Fruit fly (Drosophila melanogaster) whole organism, embryonic: ENCODE data around the gene Mst85C.

Source experiments
- Ada2b ChIP-seq: fragments of 200-800 bp; sonication (Bioruptor generic); IDR thresholded peaks from 2 replicates; pipeline ENCODE4 v1.3.6; 2022; ENCODE audit warnings: missing biosample characterization, missing genetic modification characterization
- Awh ChIP-seq: fragments of 200-800 bp; sonication (Bioruptor generic); IDR thresholded peaks from 2 replicates; pipeline ENCODE4, ENCODE4 v1.3.6; 2022; ENCODE audit warnings: missing biosample characterization, missing genetic modification characterization
- CG10979 ChIP-seq: fragments of 200-800 bp; sonication (Bioruptor generic); optimal IDR thresholded peaks from 2 replicates; lab custom pipeline; 2018; ENCODE audit warnings: missing biosample characterization, mild to moderate bottlenecking, missing genetic modification characterization, moderate library complexity
- CG12071 ChIP-seq: fragments of 200-800 bp; sonication (Bioruptor generic); optimal IDR thresholded peaks from 3 replicates; lab custom pipeline; 2018; ENCODE audit warnings: missing biosample characterization, mild to moderate bottlenecking, missing genetic modification characterization
- CG12155 ChIP-seq: fragments of 200-800 bp; sonication (Bioruptor generic); optimal IDR thresholded peaks from 3 replicates; lab custom pipeline; 2016; ENCODE audit warnings: missing biosample characterization, missing genetic modification characterization
- CG13424 ChIP-seq: fragments of 200-800 bp; sonication (Bioruptor generic); optimal IDR thresholded peaks from 2 replicates; lab custom pipeline; 2019; ENCODE audit warnings: missing biosample characterization, mild to moderate bottlenecking, missing genetic modification characterization, moderate library complexity
- CG15269 ChIP-seq: fragments of 200-800 bp; sonication (Bioruptor generic); optimal IDR thresholded peaks from 2 replicates; lab custom pipeline; 2018; ENCODE audit warnings: missing biosample characterization, mild to moderate bottlenecking, missing genetic modification characterization, moderate library complexity
- CG17568 ChIP-seq: fragments of 200-800 bp; sonication (Bioruptor generic); optimal IDR thresholded peaks from 2 replicates; lab custom pipeline; 2018; ENCODE audit warnings: missing biosample characterization, mild to moderate bottlenecking, missing genetic modification characterization, moderate library complexity
- CG18599 ChIP-seq: fragments of 200-800 bp; sonication (Bioruptor generic); optimal IDR thresholded peaks from 3 replicates; lab custom pipeline; 2017; ENCODE audit warnings: missing biosample characterization, missing genetic modification characterization, mild to moderate bottlenecking, moderate library complexity, missing genetic modification reagents
- CG2120 ChIP-seq: fragments of 200-800 bp; sonication (Bioruptor generic); optimal IDR thresholded peaks from 3 replicates; lab custom pipeline; 2016; ENCODE audit warnings: missing biosample characterization, missing genetic modification characterization
- CG3065 ChIP-seq: fragments of 200-800 bp; sonication (Bioruptor generic); optimal IDR thresholded peaks from 2 replicates; lab custom pipeline; 2016; ENCODE audit warnings: missing biosample characterization, missing genetic modification characterization
- CG31224 ChIP-seq: fragments of 200-800 bp; sonication (Bioruptor generic); IDR thresholded peaks from 2 replicates; pipeline ENCODE4 v1.3.6; 2022; ENCODE audit warnings: missing biosample characterization, missing genetic modification characterization
- CG33213 ChIP-seq: fragments of 200-800 bp; sonication (Bioruptor generic); optimal IDR thresholded peaks from 3 replicates; lab custom pipeline; 2016; ENCODE audit warnings: missing biosample characterization, missing genetic modification characterization
- CG43689 ChIP-seq: fragments of 200-800 bp; sonication (Bioruptor generic); IDR thresholded peaks from 2 replicates; pipeline ENCODE4 v1.3.6; 2022; ENCODE audit warnings: missing biosample characterization, missing genetic modification characterization
- CG4404 ChIP-seq: fragments of 200-800 bp; sonication (Bioruptor generic); IDR thresholded peaks from 2 replicates; pipeline ENCODE4 v1.3.6; 2022; ENCODE audit warnings: missing biosample characterization, missing genetic modification characterization
- CG4424 ChIP-seq: fragments of 200-800 bp; sonication (Bioruptor generic); optimal IDR thresholded peaks from 3 replicates; lab custom pipeline; 2016; ENCODE audit warnings: missing biosample characterization, missing genetic modification characterization
- CG5953 ChIP-seq: fragments of 200-800 bp; sonication (Bioruptor generic); IDR thresholded peaks from 2 replicates; pipeline ENCODE4 v1.3.6; 2022; ENCODE audit warnings: missing biosample characterization, missing genetic modification characterization
- CG7928 ChIP-seq: fragments of 200-800 bp; sonication (Bioruptor generic); optimal IDR thresholded peaks from 2 replicates; lab custom pipeline; 2017; ENCODE audit warnings: missing biosample characterization, mild to moderate bottlenecking, missing genetic modification characterization
- CG8478 ChIP-seq: fragments of >200 bp; optimal IDR thresholded peaks from 2 replicates; lab custom pipeline; 2018
- CkIIα-i1 ChIP-seq: fragments of 200-800 bp; sonication (Bioruptor generic); IDR thresholded peaks from 2 replicates; pipeline ENCODE4 v1.3.6; 2022; ENCODE audit warnings: missing biosample characterization, missing genetic modification characterization
- Dad ChIP-seq: fragments of 200-800 bp; sonication (Bioruptor generic); optimal IDR thresholded peaks from 3 replicates; lab custom pipeline; 2016; ENCODE audit warnings: missing biosample characterization, missing genetic modification characterization
- Dek ChIP-seq: fragments of 200-800 bp; sonication (Bioruptor generic); optimal IDR thresholded peaks from 3 replicates; lab custom pipeline; 2019; ENCODE audit warnings: missing biosample characterization, mild to moderate bottlenecking, missing genetic modification characterization, moderate library complexity
- E2f2 ChIP-seq: fragments of 200-800 bp; sonication (Bioruptor generic); IDR thresholded peaks from 2 replicates; pipeline ENCODE4 v1.3.6; 2022; ENCODE audit warnings: missing biosample characterization, missing genetic modification characterization
- ERR ChIP-seq: fragments of 200-800 bp; sonication (Bioruptor generic); optimal IDR thresholded peaks from 2 replicates; lab custom pipeline; 2016; ENCODE audit warnings: missing biosample characterization, missing genetic modification characterization
- Eip74EF ChIP-seq, 2 experiments: fragments of 200-800 bp in 1 of 2; fragments of >200 bp in 1 of 2; sonication (Bioruptor generic) in 1 of 2; optimal IDR thresholded peaks; 2 replicates each; lab custom pipeline; 2017 to 2019; ENCODE audit warnings: missing biosample characterization in 2 of 2, missing genetic modification characterization in 2 of 2, mild to moderate bottlenecking in 1 of 2, moderate library complexity in 1 of 2
- Fer1 ChIP-seq: fragments of 200-800 bp; sonication (Bioruptor generic); optimal IDR thresholded peaks from 2 replicates; lab custom pipeline; 2017; ENCODE audit warnings: missing biosample characterization, mild to moderate bottlenecking, missing genetic modification characterization
- Fer2 ChIP-seq: fragments of 200-800 bp; sonication (Bioruptor generic); optimal IDR thresholded peaks from 2 replicates; lab custom pipeline; 2018; ENCODE audit warnings: missing biosample characterization, mild to moderate bottlenecking, missing genetic modification characterization, moderate library complexity
- GATAe ChIP-seq: fragments of 200-800 bp; sonication (Bioruptor generic); conservative IDR thresholded peaks from 2 replicates; pipeline ENCODE4 v1.3.6; 2022; ENCODE audit warnings: missing biosample characterization, missing genetic modification characterization
- H15 ChIP-seq: fragments of 200-800 bp; sonication (Bioruptor generic); IDR thresholded peaks from 3 replicates; pipeline ENCODE4 v1.3.6; 2022; ENCODE audit warnings: missing biosample characterization, missing genetic modification characterization
- HmgD ChIP-seq: fragments of 200-800 bp; sonication (Bioruptor generic); optimal IDR thresholded peaks from 3 replicates; lab custom pipeline; 2016; ENCODE audit warnings: missing biosample characterization, missing genetic modification characterization
- Lhr ChIP-seq: fragments of 200-800 bp; sonication (Bioruptor generic); optimal IDR thresholded peaks from 3 replicates; lab custom pipeline; 2017; ENCODE audit warnings: mild to moderate bottlenecking, missing biosample characterization, missing genetic modification reagents, missing genetic modification characterization
- NC2α ChIP-seq: fragments of 200-800 bp; sonication (Bioruptor generic); optimal IDR thresholded peaks from 2 replicates; lab custom pipeline; 2016; ENCODE audit warnings: missing biosample characterization, missing genetic modification characterization
- Side ChIP-seq: fragments of 200-800 bp; sonication (Bioruptor generic); optimal IDR thresholded peaks from 2 replicates; lab custom pipeline; 2016; ENCODE audit warnings: missing biosample characterization, missing genetic modification characterization
- YL-1 ChIP-seq: fragments of 200-800 bp; sonication (Bioruptor generic); optimal IDR thresholded peaks from 3 replicates; lab custom pipeline; 2017; ENCODE audit warnings: missing biosample characterization, mild to moderate bottlenecking, missing genetic modification characterization
- chm ChIP-seq: fragments of 200-800 bp; sonication (Bioruptor generic); IDR thresholded peaks from 2 replicates; pipeline ENCODE4 v1.3.6; 2022; ENCODE audit warnings: missing biosample characterization, missing genetic modification characterization
- dmrt11E ChIP-seq: fragments of 200-800 bp; sonication (Bioruptor generic); optimal IDR thresholded peaks from 3 replicates; lab custom pipeline; 2018; ENCODE audit warnings: missing biosample characterization, mild to moderate bottlenecking, missing genetic modification characterization, moderate library complexity
- fd102C ChIP-seq: fragments of 200-800 bp; sonication (Bioruptor generic); optimal IDR thresholded peaks from 2 replicates; lab custom pipeline; 2018; ENCODE audit warnings: missing biosample characterization, mild to moderate bottlenecking, missing genetic modification characterization, moderate library complexity
- gem ChIP-seq: fragments of 200-800 bp; sonication (Bioruptor generic); optimal IDR thresholded peaks from 2 replicates; lab custom pipeline; 2019; ENCODE audit warnings: missing biosample characterization, mild to moderate bottlenecking, missing genetic modification characterization, moderate library complexity
- grn ChIP-seq: fragments of 200-800 bp; sonication (Bioruptor generic); optimal IDR thresholded peaks from 3 replicates; lab custom pipeline; 2017; ENCODE audit warnings: missing biosample characterization, missing genetic modification characterization
- kah ChIP-seq: fragments of 200-800 bp; sonication (Bioruptor generic); optimal IDR thresholded peaks from 2 replicates; lab custom pipeline; 2018; ENCODE audit warnings: missing biosample characterization, mild to moderate bottlenecking, missing genetic modification characterization
- lilli ChIP-seq: fragments of 200-800 bp; sonication (Bioruptor generic); optimal IDR thresholded peaks from 3 replicates; lab custom pipeline; 2016; ENCODE audit warnings: missing biosample characterization, missing genetic modification characterization
- mld ChIP-seq: fragments of 200-800 bp; sonication (Bioruptor generic); IDR thresholded peaks from 3 replicates; pipeline ENCODE4 v1.3.6; 2022; ENCODE audit warnings: missing biosample characterization, missing genetic modification characterization; ENCODE audit not compliant: partially characterized antibody
- nau ChIP-seq: fragments of 200-800 bp; sonication (Bioruptor generic); optimal IDR thresholded peaks from 3 replicates; lab custom pipeline; 2017; ENCODE audit warnings: missing biosample characterization, mild to moderate bottlenecking, missing genetic modification characterization, missing genetic modification reagents
- otp ChIP-seq: fragments of 200-800 bp; sonication (Bioruptor generic); IDR thresholded peaks from 3 replicates; pipeline ENCODE4, ENCODE4 v1.3.6; 2022; ENCODE audit warnings: missing biosample characterization, missing genetic modification characterization
- p53 ChIP-seq: fragments of 200-800 bp; sonication (Bioruptor generic); optimal IDR thresholded peaks from 2 replicates; lab custom pipeline; 2016; ENCODE audit warnings: missing biosample characterization, missing genetic modification characterization
- pb ChIP-seq: fragments of 200-800 bp; sonication (Bioruptor generic); optimal IDR thresholded peaks from 3 replicates; lab custom pipeline; 2016; ENCODE audit warnings: missing biosample characterization, missing genetic modification characterization
- slp2 ChIP-seq: fragments of 200-800 bp; sonication (Bioruptor generic); optimal IDR thresholded peaks from 2 replicates; lab custom pipeline; 2016; ENCODE audit warnings: missing biosample characterization, missing genetic modification characterization
- sob ChIP-seq: fragments of 200-800 bp; sonication (Bioruptor generic); IDR thresholded peaks from 2 replicates; pipeline ENCODE4 v1.3.6; 2022; ENCODE audit warnings: missing biosample characterization, missing genetic modification characterization
- tio ChIP-seq: fragments of 200-800 bp; sonication (Bioruptor generic); optimal IDR thresholded peaks from 2 replicates; lab custom pipeline; 2017; ENCODE audit warnings: missing biosample characterization, missing genetic modification characterization, inconsistent platforms
- ttk ChIP-seq: fragments of 200-800 bp; sonication (Bioruptor generic); IDR thresholded peaks from 2 replicates; pipeline ENCODE4 v2.1.2; 2022; ENCODE audit warnings: missing biosample characterization, missing genetic modification characterization
- wdn ChIP-seq: fragments of 200-800 bp; sonication (Bioruptor generic); IDR thresholded peaks from 2 replicates; pipeline ENCODE4 v1.3.6; 2022; ENCODE audit warnings: missing biosample characterization, missing genetic modification characterization
- zen2 ChIP-seq: fragments of 200-800 bp; sonication (Bioruptor generic); IDR thresholded peaks from 3 replicates; pipeline ENCODE4 v1.3.6; 2022; ENCODE audit warnings: missing biosample characterization, missing genetic modification characterization; ENCODE audit not compliant: partially characterized antibody

The Mst85C gene

DNA sequence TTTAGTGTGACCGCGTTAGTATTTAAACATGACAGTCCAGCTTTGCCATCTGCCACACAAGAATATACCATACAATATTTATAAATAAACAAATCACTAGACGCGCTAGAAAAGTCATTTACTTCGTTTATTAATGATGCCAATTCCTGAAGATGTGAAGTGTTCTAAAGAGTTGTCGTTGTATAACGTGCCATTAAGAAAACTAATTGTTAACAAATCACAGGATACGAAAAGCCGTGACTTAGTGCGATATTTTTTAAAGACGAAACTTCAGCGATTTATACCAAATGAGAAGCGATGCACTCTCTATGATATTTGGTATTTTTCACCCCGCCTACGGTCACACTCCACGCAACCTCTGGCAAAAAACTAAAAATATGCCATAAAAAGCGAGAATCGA is 9.0 kb upstream of the Mst85C start, which contains the start of gene neur (continued):
- TF ChIP-seq CG31224 (GFP tag; lab: Robert Waterston, UW), result no peak
- no peak for TF ChIP-seq Fer2 (tag; lab: Kevin White, UChicago)
- TF ChIP-seq CG10979 (tag; lab: Kevin White, UChicago), result no peak
- no peak for TF ChIP-seq CG15269
- peak; percentile 4 for TF ChIP-seq CG18599
- TF ChIP-seq CG3065, result no peak
- TF ChIP-seq mld (GFP tag; lab: Robert Waterston, UW), result 0 out of 3 replicates have a peak, but pooled peaks have one; percentile 11
- 0 out of 2 replicates have a peak, but pooled peaks have one; percentile 13 for TF ChIP-seq E2f2 (GFP tag; lab: Robert Waterston, UW)
- TF ChIP-seq gem (tag; lab: Kevin White, UChicago), result peak; percentile 38
- no peak for TF ChIP-seq Awh
- TF ChIP-seq CG4424 (GFP tag; lab: Kevin White, UChicago), result peak; percentile 1
- TF ChIP-seq grn (GFP tag; lab: Kevin White, UChicago), result peak; percentile 33
- no peak for TF ChIP-seq H15 (GFP tag; lab: Robert Waterston, UW)
- TF ChIP-seq Dek, result no peak
- no peak for TF ChIP-seq pb (GFP tag; lab: Kevin White, UChicago)
- no peak for TF ChIP-seq sob (GFP tag; lab: Robert Waterston, UW)
- TF ChIP-seq YL-1, result peak; percentile 58
- TF ChIP-seq Eip74EF (GFP tag; optimal IDR thresholded peaks at IDR 0.05; lab: Kevin White, UChicago), result no peak
- TF ChIP-seq CG4404 (GFP tag; lab: Robert Waterston, UW), result no peak
- TF ChIP-seq Ada2b (GFP tag; lab: Robert Waterston, UW), result no peak
- TF ChIP-seq otp (GFP tag; lab: Robert Waterston, UW), result no peak
- TF ChIP-seq CG7928 (GFP tag; lab: Kevin White, UChicago), result no peak
- no peak for TF ChIP-seq tio
- peak; percentile 56; the same call in 1 of the 3 replicates for TF ChIP-seq zen2 (GFP tag; lab: Robert Waterston, UW)
- no peak for TF ChIP-seq Dad (GFP tag; lab: Kevin White, UChicago)
- TF ChIP-seq dmrt11E (tag; lab: Kevin White, UChicago), result peak; percentile 22
- TF ChIP-seq Side, result peak; percentile 32
- TF ChIP-seq fd102C (GFP tag; lab: Kevin White, UChicago), result no peak
- TF ChIP-seq CG5953 (GFP tag; lab: Robert Waterston, UW), result no peak
- no peak for TF ChIP-seq ttk (GFP tag; lab: Robert Waterston, UW)
- no peak for TF ChIP-seq CkIIα-i1
- no peak for TF ChIP-seq p53 (GFP tag; lab: Kevin White, UChicago)
- TF ChIP-seq CG12071, result no peak
- no peak for TF ChIP-seq chm (GFP tag; lab: Robert Waterston, UW)
- TF ChIP-seq wdn (GFP tag; lab: Robert Waterston, UW), result no peak
- no peak for TF ChIP-seq kah (GFP tag; lab: Kevin White, UChicago)
- TF ChIP-seq NC2α (GFP tag; lab: Kevin White, UChicago), result no peak
- peak; percentile 64 for TF ChIP-seq CG33213 (GFP tag; lab: Kevin White, UChicago)
- TF ChIP-seq lilli (GFP tag; lab: Kevin White, UChicago), result peak; percentile 35
- TF ChIP-seq CG13424 (tag; lab: Kevin White, UChicago), result peak; percentile 23
- TF ChIP-seq CG12155 (GFP tag; lab: Kevin White, UChicago), result peak; percentile 63
- TF ChIP-seq CG2120, result peak; percentile 19
- no peak for TF ChIP-seq CG43689
- TF ChIP-seq CG17568 (GFP tag; lab: Kevin White, UChicago), result no peak
- no peak for TF ChIP-seq nau
- TF ChIP-seq Fer1 (GFP tag; lab: Kevin White, UChicago), result no peak
- TF ChIP-seq CG8478 (lab: Kevin White, UChicago), result no peak
- no peak for TF ChIP-seq slp2 (GFP tag; lab: Kevin White, UChicago)
- peak; percentile 19 for TF ChIP-seq HmgD (GFP tag; lab: Kevin White, UChicago)
- TF ChIP-seq Lhr (GFP tag; lab: Kevin White, UChicago), result peak; percentile 83
- no peak for TF ChIP-seq GATAe (GFP tag; lab: Robert Waterston, UW)
- TF ChIP-seq ERR, result no peak
